Fruit fly (Drosophila melanogaster) whole organism: ENCODE data around the gene elgi.

Experiments
- Dll ChIP-seq: fragments of >200 bp; optimal IDR thresholded peaks from 2 replicates; lab custom pipeline; 2017
- psq ChIP-seq: fragments of >200 bp; optimal IDR thresholded peaks from 2 replicates; lab custom pipeline; 2017
- usp ChIP-seq: fragments of >200 bp; optimal IDR thresholded peaks from 2 replicates; lab custom pipeline; 2017; ENCODE audit warnings: missing biosample characterization, missing genetic modification characterization, mixed read lengths

dm6 chr3L:15999358-16000005 lies 43.1 kb downstream of the elgi start:
- no peak for TF ChIP-seq psq (lab: Kevin White, UChicago)
- no peak for TF ChIP-seq Dll (lab: Kevin White, UChicago)
- TF ChIP-seq usp (GFP tag; lab: Kevin White, UChicago), result no peak
